Worm (Caenorhabditis elegans): ENCODE results near the gene cnc-9.
A peak's percentile ranks its signal among the peaks of the same experiment; 100 is the strongest.

The cnc-9 gene

DNA sequence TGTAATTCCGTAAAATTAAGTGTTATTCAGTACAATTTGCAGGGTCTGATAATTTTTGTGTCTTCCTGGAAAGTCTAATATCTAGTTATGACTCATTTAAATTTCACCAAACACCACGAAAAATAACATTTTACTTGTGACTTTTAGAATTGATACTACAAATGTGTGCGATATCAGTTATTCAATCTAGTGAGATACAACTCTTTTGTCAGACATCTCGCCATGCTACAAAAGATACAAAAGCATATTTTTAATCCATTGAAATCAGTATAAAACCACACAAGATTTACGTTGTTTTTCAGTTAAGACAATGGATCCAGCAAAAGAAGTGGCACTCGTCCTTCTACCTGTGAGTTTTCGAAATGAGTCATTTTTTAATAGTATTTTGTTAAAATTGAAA is 25.9 kb downstream of the cnc-9 start, which contains the start of gene srx-56:
srx-56 (plus strand) TSS at position 301 of the 400 bp plus-strand sequence.
- TF ChIP-seq nhr-11 (tag; optimal IDR thresholded peaks at IDR 0.05) (no peak), nfya-1 (tag; optimal IDR thresholded peaks at IDR 0.05) (no peak), rnt-1 (tag; optimal IDR thresholded peaks at IDR 0.05) (no peak), unc-86 (tag; optimal IDR thresholded peaks at IDR 0.05) (no peak), ceh-45 (GFP tag; IDR thresholded peaks at IDR 0.05) (no peak), ahr-1 (tag; optimal IDR thresholded peaks at IDR 0.05) (no peak), unc-42 (tag; optimal IDR thresholded peaks at IDR 0.05) (no peak), ztf-16 (tag; optimal IDR thresholded peaks at IDR 0.05) (no peak), pha-4 (tag; optimal IDR thresholded peaks at IDR 0.05) (no peak), tbx-7 (tag; optimal IDR thresholded peaks at IDR 0.05) (no peak)

DNA sequence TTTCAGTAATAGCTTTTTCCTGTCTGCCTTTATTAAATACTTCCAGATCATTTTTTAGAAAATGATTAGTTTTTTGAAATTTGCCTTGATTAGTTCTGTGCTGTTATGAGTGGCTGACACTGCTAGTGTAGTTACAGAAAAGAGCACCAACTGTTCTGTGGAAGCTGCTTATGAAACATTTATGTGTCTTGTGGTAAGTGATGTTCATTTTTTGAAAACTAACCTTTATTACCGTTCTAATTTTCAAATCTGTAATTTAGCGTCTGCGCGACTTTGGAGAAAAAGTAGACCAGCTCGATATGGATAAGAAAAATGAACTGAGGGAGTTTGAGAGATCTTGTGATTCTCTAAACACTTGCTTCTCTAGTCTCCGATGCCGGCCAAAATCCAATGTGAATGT is 30.4 kb downstream of the cnc-9 start, which contains the start of gene srj-14:
srj-14 (plus strand) TSS at position 131 of the 400 bp plus-strand sequence.
- no peak for TF ChIP-seq ceh-48 (tag; optimal IDR thresholded peaks at IDR 0.05)
- no peak for TF ChIP-seq ceh-34 (tag; optimal IDR thresholded peaks at IDR 0.05)
- no peak for TF ChIP-seq fax-1 (tag; optimal IDR thresholded peaks at IDR 0.05)
- no peak for TF ChIP-seq C38D4.7 (GFP tag; optimal IDR thresholded peaks at IDR 0.05)
- no peak for TF ChIP-seq ttx-3 (tag; optimal IDR thresholded peaks at IDR 0.05)
- no peak for TF ChIP-seq sox-2 (GFP tag; IDR thresholded peaks at IDR 0.05)
- TF ChIP-seq nfya-1 (tag; optimal IDR thresholded peaks at IDR 0.05) = no peak
- no peak for TF ChIP-seq ceh-22 (tag; optimal IDR thresholded peaks at IDR 0.05)
- no peak for TF ChIP-seq elt-4 (tag; optimal IDR thresholded peaks at IDR 0.05)
- TF ChIP-seq unc-55 (GFP tag; optimal IDR thresholded peaks at IDR 0.05) = no peak
- TF ChIP-seq ceh-18 (tag; optimal IDR thresholded peaks at IDR 0.05) = no peak
- TF ChIP-seq che-1 (tag; optimal IDR thresholded peaks at IDR 0.05) = no peak
- TF ChIP-seq ceh-6 (GFP tag; optimal IDR thresholded peaks at IDR 0.05) = no peak
- no peak for TF ChIP-seq fkh-6 (tag; optimal IDR thresholded peaks at IDR 0.05)

- TF ChIP-seq dve-1 (tag; optimal IDR thresholded peaks at IDR 0.05) (no peak), syd-9 (tag; optimal IDR thresholded peaks at IDR 0.05) (no peak), npax-4 (tag; optimal IDR thresholded peaks at IDR 0.05) (no peak), gmeb-2 (tag; optimal IDR thresholded peaks at IDR 0.05) (no peak), elt-4 (tag; optimal IDR thresholded peaks at IDR 0.05) (no peak), fax-1 (tag; optimal IDR thresholded peaks at IDR 0.05) (no peak), unc-55 (GFP tag; optimal IDR thresholded peaks at IDR 0.05) (no peak), Y22D7AL.16 (tag; optimal IDR thresholded peaks at IDR 0.05) (no peak), nhr-232 (tag; optimal IDR thresholded peaks at IDR 0.05) (no peak), ceh-24 (tag; optimal IDR thresholded peaks at IDR 0.05) (no peak), nhr-11 (tag; optimal IDR thresholded peaks at IDR 0.05) (no peak), fkh-10 (GFP tag; optimal IDR thresholded peaks at IDR 0.05) (no peak), pros-1 (tag; optimal IDR thresholded peaks at IDR 0.05) (no peak), ets-4 (tag; optimal IDR thresholded peaks at IDR 0.05) (no peak), fkh-6 (tag; optimal IDR thresholded peaks at IDR 0.05) (no peak), tbx-2 (tag; optimal IDR thresholded peaks at IDR 0.05) (no peak), mec-3 (tag; optimal IDR thresholded peaks at IDR 0.05; ENCODE audit: borderline replicate concordance) (no peak)
Observed at ce11 chrV:7364951-7365350, 35.0 kb downstream of the cnc-9 start, which contains the start of gene exc-13. Gene exc-13, plus strand, starts transcription at chrV:7365251.

DNA sequence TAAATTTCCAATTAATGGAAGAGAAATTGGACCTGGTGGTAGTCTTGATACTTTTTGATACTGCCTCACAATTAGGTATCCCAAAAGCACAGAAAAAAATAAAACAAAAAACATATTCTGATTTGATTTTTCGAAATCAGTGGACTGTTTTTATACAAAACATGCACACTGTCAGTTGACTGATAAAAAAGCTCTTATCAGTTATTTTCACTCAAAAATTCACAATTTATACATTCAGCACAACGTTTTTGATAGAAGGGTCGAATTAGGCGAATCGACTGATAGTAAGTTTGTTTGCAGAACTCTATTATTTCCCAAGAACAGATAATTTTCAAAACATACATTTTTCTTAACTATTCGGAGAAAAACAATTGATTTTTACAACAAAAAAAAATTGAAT is 35.9 kb downstream of the cnc-9 start, which contains the start of gene cyp-35A2:
cyp-35A2 (minus strand) TSS at position 124 of the 400 bp plus-strand sequence.
- TF ChIP-seq nfya-1 (tag; optimal IDR thresholded peaks at IDR 0.05) = no peak
- TF ChIP-seq mec-3 (tag; optimal IDR thresholded peaks at IDR 0.05; ENCODE audit: borderline replicate concordance) = no peak
- no peak for TF ChIP-seq pat-9 (tag; optimal IDR thresholded peaks at IDR 0.05)
- no peak for TF ChIP-seq ceh-14 (tag; optimal IDR thresholded peaks at IDR 0.05)
- peak; percentile 64 for TF ChIP-seq elt-2 (tag; optimal IDR thresholded peaks at IDR 0.05)
- TF ChIP-seq sox-4 (tag; optimal IDR thresholded peaks at IDR 0.05) = no peak
- no peak for TF ChIP-seq ttx-3 (tag; optimal IDR thresholded peaks at IDR 0.05)
